Fruit fly (Drosophila melanogaster) S2 (cell line): ENCODE results near the gene CG3909.

ENCODE experiments used
- CG8478 ChIP-seq: fragments of >200 bp; optimal IDR thresholded peaks from 2 replicates; lab custom pipeline; 2018
- CTCF ChIP-seq, 2 experiments: fragments of >200 bp; optimal IDR thresholded peaks; 2 replicates each; lab custom pipeline; 2018

dm6 chr3R:10053559-10053958 lies 10.5 kb downstream of the CG3909 start:
- TF ChIP-seq CTCF (optimal IDR thresholded peaks at IDR 0.05; lab: Kevin White, UChicago), result no peak
- no peak for TF ChIP-seq CG8478
